Worm (Caenorhabditis elegans) whole organism, L4/young adult: ENCODE data around the gene Y102A11A.1.

Experiments
- W03F9.2 ChIP-seq: fragments of 150-350 bp; optimal IDR thresholded peaks from 2 replicates; lab custom pipeline; 2014; ENCODE audit warnings: missing biosample characterization, missing genetic modification characterization
- dao-5 ChIP-seq: sonication (generic microtip); optimal IDR thresholded peaks from 2 replicates; lab custom pipeline; 2016; ENCODE audit warnings: missing genotype, missing genetic modification characterization, moderate library complexity, missing compliant biosample characterization
- him-1 ChIP-seq: sonication (generic microtip); optimal IDR thresholded peaks from 2 replicates; lab custom pipeline; 2016; ENCODE audit warnings: missing genotype, missing genetic modification reagents, missing genetic modification characterization, missing compliant biosample characterization

Y102A11A.1 gene

DNA sequence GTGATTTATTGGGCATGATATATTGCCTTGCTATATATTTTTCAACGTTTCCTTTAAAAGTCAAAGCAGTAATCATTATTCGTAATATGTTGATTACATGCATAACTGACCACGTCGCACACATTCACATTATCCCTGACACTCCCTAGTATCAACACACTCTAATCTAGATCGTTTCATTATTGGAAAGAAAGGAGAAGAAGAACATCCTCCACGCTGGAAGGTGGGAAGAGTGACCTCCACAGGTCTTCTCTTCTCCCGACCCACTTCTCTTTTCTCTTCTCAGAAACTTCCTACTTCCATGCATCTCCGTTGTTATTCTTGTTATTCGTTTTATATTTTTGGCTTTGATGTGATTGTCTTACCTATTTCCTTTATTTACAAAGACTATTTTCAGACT, 22.4 kb downstream of the Y102A11A.1 start, which contains the start of gene txdc-12.2:
TSS of gene txdc-12.2 (plus strand) at position 396 of the 400 bp plus-strand sequence.
- TF ChIP-seq W03F9.2 (tag; lab: Kevin White, UChicago) (no peak), him-1 (tag; lab: Kevin White, UChicago) (no peak), dao-5 (tag; lab: Kevin White, UChicago) (no peak)

DNA sequence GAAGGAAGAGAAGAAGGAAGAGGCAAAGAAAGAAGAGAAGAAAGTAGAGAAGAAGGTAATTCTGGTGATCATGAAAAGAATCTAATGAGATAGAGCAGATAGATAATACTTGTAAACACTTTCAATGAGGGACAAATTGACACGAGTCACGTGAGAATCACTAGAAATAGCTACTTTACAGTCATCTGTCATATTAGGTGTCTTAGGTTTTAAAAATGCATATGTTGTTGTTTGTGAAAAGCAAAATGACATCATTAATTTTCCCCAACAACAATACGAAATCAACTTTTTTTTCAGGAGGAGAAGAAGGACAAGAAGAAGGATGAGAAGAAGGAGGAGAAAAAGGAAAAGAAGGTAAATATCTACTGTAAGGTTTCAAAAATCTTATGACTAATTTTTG, 23.5 kb downstream of the Y102A11A.1 start:
- TF ChIP-seq W03F9.2 (tag; lab: Kevin White, UChicago) (no peak), dao-5 (tag; lab: Kevin White, UChicago) (no peak), him-1 (tag; lab: Kevin White, UChicago) (no peak)

DNA sequence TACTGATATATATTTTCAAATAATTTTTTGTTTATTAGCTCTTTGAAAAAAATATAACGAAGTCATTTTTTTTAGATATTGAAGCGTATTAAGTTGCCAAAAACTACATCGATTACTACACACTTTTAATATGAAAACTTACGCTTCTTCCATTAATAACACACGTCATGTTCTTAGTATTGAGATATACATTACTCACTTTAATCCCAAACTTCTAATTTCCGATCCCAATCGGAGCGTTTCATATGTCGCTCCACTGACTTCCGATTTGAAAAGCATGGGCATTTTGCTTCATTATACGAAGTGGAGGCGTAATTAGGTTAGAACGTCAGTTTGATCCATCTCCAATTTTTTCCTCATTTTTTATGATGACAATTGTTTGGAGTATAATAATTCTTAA, 27.2 kb downstream of the Y102A11A.1 start:
- TF ChIP-seq W03F9.2 (tag; lab: Kevin White, UChicago): no peak
- no peak for TF ChIP-seq dao-5 (tag; lab: Kevin White, UChicago)
- TF ChIP-seq him-1 (tag; lab: Kevin White, UChicago): no peak

ce11 chrX:2079536-2079935, 27.9 kb downstream of the Y102A11A.1 start, which contains the start of gene F49H12.4:
TSS of gene F49H12.4 (plus strand) at chrX:2079836.
- no peak for TF ChIP-seq W03F9.2 (tag; lab: Kevin White, UChicago)
- no peak for TF ChIP-seq him-1 (tag; lab: Kevin White, UChicago)
- no peak for TF ChIP-seq dao-5 (tag; lab: Kevin White, UChicago)

DNA sequence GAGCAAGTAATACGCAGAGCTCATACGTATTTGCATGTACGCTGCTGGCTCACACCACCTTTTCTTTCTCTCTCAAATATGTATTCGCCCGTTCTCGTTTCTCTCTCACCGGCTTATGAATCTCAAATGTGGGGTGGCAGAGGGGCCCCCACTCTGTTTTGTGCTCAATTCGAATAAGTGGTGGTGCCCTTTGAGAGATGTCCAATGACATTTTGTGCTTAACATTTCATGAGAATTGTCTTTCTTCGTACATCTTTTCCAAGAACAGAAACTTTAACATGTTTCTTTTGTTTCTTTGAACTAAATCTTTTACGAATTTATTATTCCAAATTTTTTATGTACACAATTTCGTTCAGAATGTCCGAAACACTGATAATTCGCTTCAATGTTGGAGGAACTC, 32.4 kb downstream of the Y102A11A.1 start, which contains the start of gene F49H12.3:
TSS of gene F49H12.3 (plus strand) at position 357 of the 400 bp plus-strand sequence.
- TF ChIP-seq W03F9.2 (tag; lab: Kevin White, UChicago) (no peak), dao-5 (tag; lab: Kevin White, UChicago) (no peak), him-1 (tag; lab: Kevin White, UChicago) (no peak)

DNA sequence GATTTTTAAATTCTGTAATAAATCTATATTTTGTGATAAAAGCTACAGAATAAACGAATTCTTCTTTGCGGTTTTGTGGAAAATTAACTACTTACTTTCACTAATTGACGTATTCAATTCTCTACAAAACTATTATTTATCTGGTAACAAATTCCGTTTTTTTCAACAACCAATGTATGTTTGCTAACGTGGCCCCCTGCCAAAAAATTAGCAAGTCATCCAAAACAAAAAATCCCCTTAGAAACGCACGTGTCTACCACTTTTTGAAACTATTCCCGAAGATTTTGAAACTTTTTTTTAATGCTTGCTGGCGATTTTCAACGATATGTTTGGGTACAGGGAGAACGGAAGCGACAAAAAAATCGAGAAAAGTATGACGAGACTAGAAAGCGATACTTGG, 33.4 kb downstream of the Y102A11A.1 start, which contains the start of gene F49H12.2:
TSS of gene F49H12.2 (plus strand) at position 301 of the 400 bp plus-strand sequence.
- TF ChIP-seq W03F9.2 (tag; lab: Kevin White, UChicago): no peak
- no peak for TF ChIP-seq him-1 (tag; lab: Kevin White, UChicago)
- no peak for TF ChIP-seq dao-5 (tag; lab: Kevin White, UChicago)

DNA sequence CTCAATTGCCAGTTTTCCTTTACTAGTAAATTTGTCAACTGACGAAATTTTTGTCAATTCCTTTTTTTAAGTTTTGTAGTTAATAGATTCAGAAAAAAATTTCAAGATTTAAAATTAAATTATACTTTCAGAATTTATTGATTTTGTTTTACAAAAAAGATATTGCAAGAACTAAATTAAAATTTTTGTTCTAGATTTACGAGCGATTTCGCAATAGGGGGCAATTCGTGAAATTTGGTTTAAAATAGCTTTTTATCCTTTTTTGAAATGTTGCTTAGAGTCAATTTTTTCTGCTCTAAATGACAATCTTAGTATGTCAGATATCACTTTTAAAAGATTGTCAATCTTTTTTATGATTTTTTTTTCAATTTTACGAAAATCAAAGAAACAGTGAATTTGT, 33.9 kb downstream of the Y102A11A.1 start:
- TF ChIP-seq dao-5 (tag; lab: Kevin White, UChicago): no peak
- no peak for TF ChIP-seq him-1 (tag; lab: Kevin White, UChicago)
- no peak for TF ChIP-seq W03F9.2 (tag; lab: Kevin White, UChicago)

DNA sequence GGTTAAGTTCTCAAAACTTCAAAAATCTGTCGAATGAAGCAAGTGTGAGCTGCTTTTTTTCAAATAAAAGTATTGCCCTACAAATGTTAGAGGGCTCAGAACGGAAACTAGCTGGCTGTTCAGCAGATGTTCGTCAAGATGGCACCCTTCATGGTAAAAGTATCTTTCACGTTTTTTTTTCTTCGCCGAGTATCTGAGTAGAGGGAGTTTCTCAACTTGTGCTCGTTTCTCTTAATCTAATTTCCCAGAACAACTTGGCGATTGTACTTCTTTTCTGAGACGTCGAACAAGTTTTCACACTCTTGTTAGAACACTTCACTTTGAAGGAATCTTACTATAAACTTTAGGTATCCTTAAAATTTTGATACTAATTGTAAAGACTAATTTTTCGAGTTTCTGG, 36.1 kb downstream of the Y102A11A.1 start:
- no peak for TF ChIP-seq W03F9.2 (tag; lab: Kevin White, UChicago)
- TF ChIP-seq him-1 (tag; lab: Kevin White, UChicago): no peak
- no peak for TF ChIP-seq dao-5 (tag; lab: Kevin White, UChicago)

ce11 chrX:2089434-2089833, 37.8 kb downstream of the Y102A11A.1 start, which contains the start of gene lsy-2:
TSS of gene lsy-2 (plus strand) at chrX:2089704.
- TF ChIP-seq dao-5 (tag; lab: Kevin White, UChicago) (no peak), him-1 (tag; lab: Kevin White, UChicago) (no peak), W03F9.2 (tag; lab: Kevin White, UChicago) (no peak)

ce11 chrX:2090493-2090892, 38.9 kb downstream of the Y102A11A.1 start:
- TF ChIP-seq dao-5 (tag; lab: Kevin White, UChicago): no peak
- TF ChIP-seq W03F9.2 (tag; lab: Kevin White, UChicago): no peak
- no peak for TF ChIP-seq him-1 (tag; lab: Kevin White, UChicago)

DNA sequence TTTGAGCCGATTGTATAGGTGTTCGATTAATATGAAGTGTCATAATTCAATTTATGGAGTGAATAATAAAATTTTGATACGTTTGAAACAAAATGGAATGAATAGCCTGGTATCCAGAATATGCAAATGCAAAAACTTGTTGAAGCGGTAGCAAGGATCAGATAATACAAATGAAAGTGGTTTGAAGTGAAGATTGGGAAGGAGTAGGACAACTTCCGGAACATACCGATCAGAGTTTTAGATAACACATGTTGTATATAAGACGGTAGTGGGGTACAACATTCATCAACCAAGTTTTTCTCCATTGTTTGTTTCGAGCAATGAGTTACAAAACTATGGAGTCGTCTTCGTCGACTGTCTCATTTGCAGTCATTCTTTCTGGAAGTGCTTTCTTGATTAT, 41.5 kb downstream of the Y102A11A.1 start, which contains the start of gene col-164:
TSS of gene col-164 (plus strand) at position 301 of the 400 bp plus-strand sequence.
- TF ChIP-seq him-1 (tag; lab: Kevin White, UChicago) (no peak), W03F9.2 (tag; lab: Kevin White, UChicago) (no peak), dao-5 (tag; lab: Kevin White, UChicago) (no peak)

ce11 chrX:2094094-2094493, 42.5 kb downstream of the Y102A11A.1 start:
- no peak for TF ChIP-seq dao-5 (tag; lab: Kevin White, UChicago)
- no peak for TF ChIP-seq W03F9.2 (tag; lab: Kevin White, UChicago)
- no peak for TF ChIP-seq him-1 (tag; lab: Kevin White, UChicago)

DNA sequence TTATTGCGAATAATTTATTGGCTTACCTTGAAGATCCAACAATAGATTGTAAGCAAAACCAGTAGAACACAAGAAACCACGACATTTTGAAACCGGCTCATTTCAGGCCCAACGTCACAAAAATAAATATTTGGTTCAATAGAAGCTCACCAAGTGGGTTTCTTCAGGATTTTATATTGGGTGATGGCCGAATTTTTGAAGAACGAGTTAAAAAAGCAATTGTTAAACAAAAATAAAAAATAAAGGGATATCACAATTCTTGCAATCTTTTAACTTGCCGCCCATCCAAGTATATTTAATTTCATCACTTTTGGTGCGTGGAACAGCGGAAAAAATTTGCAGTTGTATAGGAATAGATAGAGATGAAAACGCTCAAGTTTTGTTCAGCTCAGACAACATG, 45.2 kb downstream of the Y102A11A.1 start, which contains the start of gene T21D9.2:
TSS of gene T21D9.2 (minus strand) at position 101 of the 400 bp plus-strand sequence.
- TF ChIP-seq him-1 (tag; lab: Kevin White, UChicago) (no peak), W03F9.2 (tag; lab: Kevin White, UChicago) (no peak), dao-5 (tag; lab: Kevin White, UChicago) (no peak)

DNA sequence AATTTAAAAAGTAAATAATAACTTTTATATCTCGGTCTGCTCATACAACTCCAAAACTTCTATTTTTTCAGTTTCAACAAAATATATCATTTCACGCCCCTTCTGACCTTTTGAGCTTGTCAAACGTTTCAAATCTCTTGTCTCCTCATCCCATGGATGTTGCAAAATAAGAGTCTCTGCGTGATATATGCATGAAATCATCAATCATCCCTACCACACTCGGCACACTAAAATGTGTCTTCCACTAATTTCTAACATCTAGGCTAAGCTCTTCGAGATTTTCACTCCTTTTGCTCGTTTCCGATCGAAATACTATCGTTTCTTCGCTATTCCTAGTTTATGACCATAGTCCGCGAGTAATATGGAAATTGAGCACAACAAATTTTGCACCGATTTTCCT, 47.4 kb downstream of the Y102A11A.1 start:
- no peak for TF ChIP-seq him-1 (tag; lab: Kevin White, UChicago)
- TF ChIP-seq dao-5 (tag; lab: Kevin White, UChicago): no peak
- no peak for TF ChIP-seq W03F9.2 (tag; lab: Kevin White, UChicago)
